Worm (Caenorhabditis elegans): ENCODE measurements around the gene C47A4.3.

- TF ChIP-seq sox-4 (tag; optimal IDR thresholded peaks at IDR 0.05) (no peak), unc-62 (GFP tag; optimal IDR thresholded peaks at IDR 0.05) (no peak)
Observed at ce11 chrIV:13700847-13701246, 41.3 kb downstream of the C47A4.3 start.

Data from whole organism, L1 larva.